Worm (Caenorhabditis elegans) whole organism, late embryonic: Measurements from ENCODE around the gene C42D4.13.

ENCODE experiments used
- F13H6.1 ChIP-seq: sonication (generic microtip); optimal IDR thresholded peaks from 2 replicates; lab custom pipeline; 2016; ENCODE audit warnings: missing genetic modification characterization, missing compliant biosample characterization
- ama-1 ChIP-seq: fragments of 150-350 bp; optimal IDR thresholded peaks from 2 replicates; lab custom pipeline; 2014
- ceh-19 ChIP-seq: fragments of 200-800 bp; sonication (Bioruptor generic); optimal IDR thresholded peaks from 2 replicates; lab custom pipeline; 2018; ENCODE audit warnings: mild to moderate bottlenecking, missing genetic modification characterization, missing compliant biosample characterization
- ceh-31 ChIP-seq: sonication (generic microtip); optimal IDR thresholded peaks from 2 replicates; lab custom pipeline; 2016; ENCODE audit warnings: missing genetic modification characterization, missing compliant biosample characterization
- ceh-9 ChIP-seq: sonication (generic microtip); optimal IDR thresholded peaks from 2 replicates; lab custom pipeline; 2016; ENCODE audit warnings: mild to moderate bottlenecking, missing genetic modification characterization, inconsistent platforms, missing compliant biosample characterization
- elt-2 ChIP-seq: sonication (generic microtip); optimal IDR thresholded peaks from 2 replicates; lab custom pipeline; 2016; ENCODE audit warnings: missing genetic modification reagents, missing genetic modification characterization, missing compliant biosample characterization
- fkh-10 ChIP-seq: fragments of 150-350 bp; optimal IDR thresholded peaks from 2 replicates; lab custom pipeline; 2014; ENCODE audit warnings: missing biosample characterization, missing genetic modification reagents, missing genetic modification characterization
- lin-11 ChIP-seq: fragments of 200-800 bp; sonication (Bioruptor generic); optimal IDR thresholded peaks from 2 replicates; lab custom pipeline; 2018; ENCODE audit warnings: mild to moderate bottlenecking, missing genetic modification characterization, missing compliant biosample characterization
- nfya-1 ChIP-seq: sonication (generic microtip); optimal IDR thresholded peaks from 2 replicates; lab custom pipeline; 2017; ENCODE audit warnings: missing genetic modification characterization, mild to moderate bottlenecking, missing compliant biosample characterization, antibody characterized with exemption, moderate library complexity
- nhr-11 ChIP-seq: fragments of 150-350 bp; optimal IDR thresholded peaks from 2 replicates; lab custom pipeline; 2014; ENCODE audit warnings: missing biosample characterization, missing genetic modification characterization
- pag-3 ChIP-seq: sonication (generic microtip); optimal IDR thresholded peaks from 2 replicates; lab custom pipeline; 2016; ENCODE audit warnings: missing compliant biosample characterization, missing genetic modification characterization, borderline replicate concordance
- pha-2 ChIP-seq: sonication (generic microtip); optimal IDR thresholded peaks from 2 replicates; lab custom pipeline; 2017; ENCODE audit warnings: mild to moderate bottlenecking, missing genetic modification characterization, missing compliant biosample characterization
- pqm-1 ChIP-seq: sonication (generic microtip); optimal IDR thresholded peaks from 2 replicates; lab custom pipeline; 2016; ENCODE audit warnings: missing genetic modification characterization, missing compliant biosample characterization
- syd-9 ChIP-seq: sonication (generic microtip); optimal IDR thresholded peaks from 2 replicates; lab custom pipeline; 2016; ENCODE audit warnings: mild to moderate bottlenecking, missing genetic modification characterization, moderate library complexity, missing compliant biosample characterization

DNA sequence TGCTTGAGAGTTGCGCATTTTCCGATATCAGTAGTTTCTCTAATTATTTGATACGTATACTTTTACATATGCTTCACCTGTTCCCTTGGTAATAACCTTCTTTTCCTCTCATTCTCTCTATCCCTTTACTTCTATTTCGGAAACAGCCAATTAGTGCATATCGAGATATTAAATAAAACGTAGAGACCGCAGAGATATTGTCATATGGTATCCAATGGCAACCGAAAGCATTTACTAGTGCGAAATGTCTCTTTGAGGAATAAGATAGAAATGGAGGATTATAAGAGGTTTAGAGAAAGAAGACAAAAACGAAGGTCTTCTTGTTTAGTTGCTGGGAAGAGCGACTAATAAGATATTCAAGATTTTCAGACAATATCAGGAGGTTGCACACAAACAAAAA lies 31.6 kb downstream of the C42D4.13 start, which contains the start of gene maph-9:
- no peak for TF ChIP-seq F13H6.1 (tag; lab: Kevin White, UChicago)
- no peak for TF ChIP-seq pqm-1 (tag; lab: Kevin White, UChicago)
- peak; percentile 44 for TF ChIP-seq nfya-1 (tag; lab: Kevin White, UChicago)
- TF ChIP-seq ama-1 (lab: Kevin White, UChicago) = no peak
- no peak for TF ChIP-seq nhr-11 (tag; lab: Kevin White, UChicago)
- TF ChIP-seq ceh-31 (tag; lab: Kevin White, UChicago) = peak; percentile 28
- TF ChIP-seq syd-9 (tag; lab: Kevin White, UChicago) = no peak
- no peak for TF ChIP-seq elt-2 (tag; lab: Kevin White, UChicago)
- no peak for TF ChIP-seq ceh-9 (tag; lab: Kevin White, UChicago)
- no peak for TF ChIP-seq fkh-10 (GFP tag; lab: Kevin White, UChicago)
- TF ChIP-seq pha-2 (tag; lab: Kevin White, UChicago) = no peak
- TF ChIP-seq lin-11 (tag; lab: Kevin White, UChicago) = no peak
- TF ChIP-seq pag-3 (tag; lab: Kevin White, UChicago) = no peak
- TF ChIP-seq ceh-19 (GFP tag; lab: Kevin White, UChicago) = no peak
